Worm (Caenorhabditis elegans) whole organism, L4 larva: ENCODE results near the gene fah-1.

Experiments
- R02D3.7 ChIP-seq: fragments of 150-350 bp; sonication (generic microtip); optimal IDR thresholded peaks from 3 replicates; lab custom pipeline; 2014; ENCODE audit warnings: missing biosample characterization, missing genetic modification characterization
- nhr-28 ChIP-seq: fragments of 150-350 bp; optimal IDR thresholded peaks from 2 replicates; lab custom pipeline; 2014; ENCODE audit warnings: missing biosample characterization, missing genetic modification characterization

ce11 chrX:6458001-6458400 is 9.3 kb upstream of the fah-1 start:
- TF ChIP-seq R02D3.7 (tag; lab: Kevin White, UChicago) (no peak), nhr-28 (tag; lab: Kevin White, UChicago) (no peak)
